Worm (Caenorhabditis elegans): ENCODE data around the gene inft-2.

DNA sequence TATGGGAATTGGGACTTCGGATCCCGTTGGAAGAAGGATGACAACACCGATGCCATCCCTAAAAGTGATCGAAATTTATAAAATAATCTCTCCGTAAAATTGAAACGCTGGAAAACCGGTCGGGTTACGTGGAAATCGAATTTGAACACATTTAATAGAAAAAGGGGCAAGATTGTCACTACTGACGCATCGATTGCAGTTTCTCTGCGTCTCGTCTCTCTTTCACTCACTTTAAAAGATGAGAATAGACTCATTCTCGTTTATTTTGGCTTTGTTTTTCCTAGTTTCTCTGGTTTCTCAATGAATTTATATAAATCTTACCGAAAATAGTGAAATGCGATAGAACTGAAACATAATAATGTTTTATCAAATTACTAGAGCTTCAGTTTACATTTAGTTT is 39.5 kb downstream of the inft-2 start, which contains the start of gene scyl-1:
- TF ChIP-seq nhr-237 (tag; optimal IDR thresholded peaks at IDR 0.05) = peak; percentile 27
- TF ChIP-seq lsy-2 (tag; optimal IDR thresholded peaks at IDR 0.05) = peak; percentile 85 to 90
- no peak for TF ChIP-seq ceh-90 (tag; optimal IDR thresholded peaks at IDR 0.05)
- TF ChIP-seq elt-3 (tag; optimal IDR thresholded peaks at IDR 0.05) = peak in 2 of 6 experiments; percentile 48 to 64
- peak; percentile 58 to 91 (median 77) for TF ChIP-seq dpl-1 (GFP tag; optimal IDR thresholded peaks at IDR 0.05)
- TF ChIP-seq ztf-11 (tag; optimal IDR thresholded peaks at IDR 0.05) = peak in 1 of 2 experiments; percentile 31
- peak; percentile 64 for TF ChIP-seq nhr-77 (tag; optimal IDR thresholded peaks at IDR 0.05)
- peak; percentile 39 for TF ChIP-seq irx-1 (tag; optimal IDR thresholded peaks at IDR 0.05)
- no peak for TF ChIP-seq aha-1 (tag; optimal IDR thresholded peaks at IDR 0.05)

Data from whole organism, L1 larva.